Worm (Caenorhabditis elegans) whole organism, L4 larva: ENCODE data around the gene usp-14.

Experiments used
- F44E2.7 ChIP-seq: fragments of 200-800 bp; sonication (Bioruptor generic); IDR thresholded peaks from 2 replicates; pipeline ENCODE4 v2.1.2; 2022; ENCODE audit warnings: missing genetic modification characterization, missing compliant biosample characterization
- F49E8.2 ChIP-seq: sonication (generic microtip); optimal IDR thresholded peaks from 2 replicates; lab custom pipeline; 2016; ENCODE audit warnings: missing compliant biosample characterization, mild to moderate bottlenecking, missing genetic modification characterization, borderline replicate concordance
- Y48G9A.11 ChIP-seq: fragments of 200-800 bp; sonication (Bioruptor generic); IDR thresholded peaks from 2 replicates; pipeline ENCODE4 v1.3.6; 2022; ENCODE audit warnings: missing genetic modification reagents, missing genetic modification characterization, missing compliant biosample characterization
- aha-1 ChIP-seq: fragments of 150-350 bp; peaks from one replicate; lab custom pipeline; 2014; ENCODE audit warnings: missing biosample characterization, missing genetic modification characterization
- ceh-20 ChIP-seq: fragments of 200-800 bp; sonication (Bioruptor generic); IDR thresholded peaks from 2 replicates; pipeline ENCODE4 v1.3.6; 2022; ENCODE audit warnings: missing genetic modification reagents, missing genetic modification characterization, missing compliant biosample characterization
- ceh-28 ChIP-seq: fragments of 150-350 bp; optimal IDR thresholded peaks from 2 replicates; lab custom pipeline; 2014; ENCODE audit warnings: missing biosample characterization, missing genetic modification reagents, missing genetic modification characterization
- ces-1 ChIP-seq: fragments of 150-350 bp; sonication (generic microtip); optimal IDR thresholded peaks from 4 replicates; lab custom pipeline; 2014; ENCODE audit warnings: missing biosample characterization, missing genetic modification reagents, missing genetic modification characterization
- ctbp-1 ChIP-seq: fragments of 200-800 bp; sonication (Bioruptor generic); IDR thresholded peaks from 2 replicates; pipeline ENCODE4 v1.3.6; 2022; ENCODE audit warnings: missing genetic modification reagents, missing genetic modification characterization, missing compliant biosample characterization
- daf-16 ChIP-seq, 3 experiments: sonication (generic microtip); optimal IDR thresholded peaks; 2 replicates each; lab custom pipeline; 2016 to 2017; ENCODE audit warnings: missing genetic modification characterization in 3 of 3, missing genetic modification reagents in 3 of 3, mild to moderate bottlenecking in 2 of 3, missing compliant biosample characterization in 2 of 3, missing biosample characterization in 1 of 3, moderate library complexity in 1 of 3
- dmd-8 ChIP-seq: fragments of 200-800 bp; sonication (Bioruptor generic); IDR thresholded peaks from 2 replicates; pipeline ENCODE4 v1.3.6; 2022; ENCODE audit warnings: missing genetic modification characterization, missing compliant biosample characterization
- dpl-1 ChIP-seq: fragments of 150-350 bp; optimal IDR thresholded peaks from 2 replicates; lab custom pipeline; 2014; ENCODE audit warnings: missing biosample characterization, missing genetic modification reagents, missing genetic modification characterization
- dve-1 ChIP-seq: sonication (generic microtip); optimal IDR thresholded peaks from 2 replicates; lab custom pipeline; 2017; ENCODE audit warnings: antibody characterized with exemption, mild to moderate bottlenecking, missing genetic modification characterization, missing compliant biosample characterization; ENCODE audit not compliant: insufficient read depth
- egl-27 ChIP-seq: sonication (generic microtip); optimal IDR thresholded peaks from 3 replicates; lab custom pipeline; 2017; ENCODE audit warnings: missing biosample characterization, missing genetic modification reagents, missing genetic modification characterization
- egl-43 ChIP-seq: fragments of 200-800 bp; sonication (Bioruptor generic); IDR thresholded peaks from 2 replicates; pipeline ENCODE4 v1.3.6; 2022; ENCODE audit warnings: missing genetic modification reagents, missing genetic modification characterization, missing compliant biosample characterization
- gei-8 ChIP-seq: fragments of 200-800 bp; sonication (Bioruptor generic); optimal IDR thresholded peaks from 2 replicates; lab custom pipeline; 2018; ENCODE audit warnings: mild to moderate bottlenecking, missing genetic modification characterization, missing compliant biosample characterization
- hlh-11 ChIP-seq: fragments of 200-800 bp; sonication (Bioruptor generic); optimal IDR thresholded peaks from 2 replicates; lab custom pipeline; 2018; ENCODE audit warnings: mild to moderate bottlenecking, missing genetic modification characterization, missing compliant biosample characterization
- hlh-30 ChIP-seq: sonication (generic microtip); optimal IDR thresholded peaks from 2 replicates; lab custom pipeline; 2017; ENCODE audit warnings: antibody characterized with exemption, mild to moderate bottlenecking, missing genetic modification characterization, missing compliant biosample characterization; ENCODE audit not compliant: insufficient read depth
- hmg-1.1 ChIP-seq: fragments of 200-800 bp; sonication (Bioruptor generic); IDR thresholded peaks from 2 replicates; pipeline ENCODE4 v1.3.6; 2022; ENCODE audit warnings: missing genetic modification reagents, missing genetic modification characterization, missing compliant biosample characterization
- jun-1 ChIP-seq: fragments of 150-350 bp; optimal IDR thresholded peaks from 2 replicates; lab custom pipeline; 2014; ENCODE audit warnings: missing biosample characterization, missing genetic modification reagents, missing genetic modification characterization
- lin-1 ChIP-seq: fragments of 200-800 bp; sonication (Bioruptor generic); IDR thresholded peaks from 2 replicates; pipeline ENCODE4 v1.3.6; 2022; ENCODE audit warnings: missing genetic modification reagents, missing genetic modification characterization, missing compliant biosample characterization
- lin-38 ChIP-seq: fragments of 200-800 bp; sonication (Bioruptor generic); IDR thresholded peaks from 2 replicates; pipeline ENCODE4 v1.3.6; 2022; ENCODE audit warnings: missing genetic modification reagents, missing genetic modification characterization, missing compliant biosample characterization
- lin-39 ChIP-seq: fragments of 150-350 bp; optimal IDR thresholded peaks from 2 replicates; lab custom pipeline; 2014; ENCODE audit warnings: missing biosample characterization, missing genetic modification reagents, missing genetic modification characterization
- lsy-2 ChIP-seq, 2 experiments: fragments of 150-350 bp in 1 of 2; sonication (generic microtip) in 1 of 2; optimal IDR thresholded peaks; 2 replicates each; lab custom pipeline; 2014 to 2017; ENCODE audit warnings: missing biosample characterization in 2 of 2, missing genetic modification characterization in 2 of 2
- madf-5 ChIP-seq, 2 experiments: fragments of 200-800 bp; sonication (Bioruptor generic); IDR thresholded peaks; 2 replicates each; pipeline ENCODE4 v1.3.6; 2022; ENCODE audit warnings: missing compliant biosample characterization in 2 of 2, missing genetic modification characterization in 2 of 2
- mdl-1 ChIP-seq, 2 experiments: fragments of 150-350 bp in 1 of 2; sonication (generic microtip) in 1 of 2; optimal IDR thresholded peaks; 2 replicates each; lab custom pipeline; 2014 to 2017; ENCODE audit warnings: missing biosample characterization in 2 of 2, missing genetic modification characterization in 2 of 2
- mep-1 ChIP-seq: fragments of 150-350 bp; sonication (generic microtip); optimal IDR thresholded peaks from 3 replicates; lab custom pipeline; 2014; ENCODE audit warnings: missing biosample characterization, missing genetic modification characterization
- mxl-3 ChIP-seq: fragments of 200-800 bp; sonication (Bioruptor generic); optimal IDR thresholded peaks from 2 replicates; lab custom pipeline; 2018; ENCODE audit warnings: mild to moderate bottlenecking, missing genetic modification characterization, missing compliant biosample characterization
- nhr-10 ChIP-seq: fragments of 150-350 bp; optimal IDR thresholded peaks from 2 replicates; lab custom pipeline; 2014; ENCODE audit warnings: missing biosample characterization, missing genetic modification characterization
- nhr-11 ChIP-seq: fragments of 150-350 bp; optimal IDR thresholded peaks from 2 replicates; lab custom pipeline; 2014; ENCODE audit warnings: missing biosample characterization, missing genetic modification characterization
- nhr-111 ChIP-seq: fragments of 200-800 bp; sonication (Bioruptor generic); optimal IDR thresholded peaks from 2 replicates; lab custom pipeline; 2018; ENCODE audit warnings: mild to moderate bottlenecking, missing genetic modification characterization, missing compliant biosample characterization
- nhr-28 ChIP-seq: fragments of 150-350 bp; optimal IDR thresholded peaks from 2 replicates; lab custom pipeline; 2014; ENCODE audit warnings: missing biosample characterization, missing genetic modification characterization
- nhr-41 ChIP-seq: fragments of 200-800 bp; sonication (Bioruptor generic); IDR thresholded peaks from 2 replicates; pipeline ENCODE4 v1.3.6; 2022; ENCODE audit warnings: missing genetic modification reagents, missing genetic modification characterization, missing compliant biosample characterization
- nhr-42 ChIP-seq: fragments of 200-800 bp; sonication (Bioruptor generic); IDR thresholded peaks from 2 replicates; pipeline ENCODE4 v1.3.6; 2022; ENCODE audit warnings: missing genetic modification characterization, missing compliant biosample characterization
- nhr-48 ChIP-seq: sonication (generic microtip); optimal IDR thresholded peaks from 2 replicates; lab custom pipeline; 2016; ENCODE audit warnings: mild to moderate bottlenecking, missing genetic modification characterization, missing compliant biosample characterization
- pha-4 ChIP-seq, 2 experiments: fragments of 150-350 bp in 1 of 2; fragments of 200-800 bp in 1 of 2; sonication (Bioruptor generic) in 1 of 2; IDR thresholded peaks in 1 of 2; optimal IDR thresholded peaks in 1 of 2; 2 replicates each; pipeline versions ENCODE4 v1.3.6 to Lab custom; 2014 to 2022; ENCODE audit warnings: missing genetic modification characterization in 2 of 2, missing genetic modification reagents in 2 of 2, missing biosample characterization in 1 of 2, missing compliant biosample characterization in 1 of 2
- rbr-2 ChIP-seq: sonication (generic microtip); optimal IDR thresholded peaks from 2 replicates; lab custom pipeline; 2016; ENCODE audit warnings: missing genotype, missing genetic modification characterization, missing compliant biosample characterization
- saeg-2 ChIP-seq: fragments of 200-800 bp; sonication (Bioruptor generic); IDR thresholded peaks from 2 replicates; pipeline ENCODE4 v1.3.6; 2022; ENCODE audit warnings: missing genetic modification reagents, missing genetic modification characterization, missing compliant biosample characterization
- sdz-12 ChIP-seq: fragments of 200-800 bp; sonication (Bioruptor generic); optimal IDR thresholded peaks from 2 replicates; lab custom pipeline; 2018; ENCODE audit warnings: mild to moderate bottlenecking, missing genetic modification characterization, missing compliant biosample characterization
- skn-1 ChIP-seq: fragments of 150-350 bp; optimal IDR thresholded peaks from 2 replicates; lab custom pipeline; 2014; ENCODE audit warnings: missing biosample characterization, missing genetic modification characterization
- snpc-4 ChIP-seq: fragments of 150-350 bp; optimal IDR thresholded peaks from 2 replicates; lab custom pipeline; 2014; ENCODE audit warnings: missing biosample characterization, missing genetic modification characterization
- spr-1 ChIP-seq: sonication (generic microtip); optimal IDR thresholded peaks from 2 replicates; lab custom pipeline; 2016; ENCODE audit warnings: mild to moderate bottlenecking, missing genetic modification characterization, missing compliant biosample characterization
- zip-11 ChIP-seq: fragments of 200-800 bp; sonication (Bioruptor generic); IDR thresholded peaks from 2 replicates; pipeline ENCODE4 v1.3.6; 2022; ENCODE audit warnings: missing genetic modification characterization, missing compliant biosample characterization
- zip-2 ChIP-seq: fragments of 150-350 bp; optimal IDR thresholded peaks from 2 replicates; lab custom pipeline; 2014; ENCODE audit warnings: missing biosample characterization, missing genetic modification characterization
- ztf-11 ChIP-seq: fragments of 150-350 bp; optimal IDR thresholded peaks from 2 replicates; lab custom pipeline; 2014; ENCODE audit warnings: missing biosample characterization, missing genetic modification characterization
- ztf-7 ChIP-seq: fragments of 150-350 bp; optimal IDR thresholded peaks from 2 replicates; lab custom pipeline; 2014; ENCODE audit warnings: missing biosample characterization, missing genetic modification characterization

The usp-14 gene

DNA sequence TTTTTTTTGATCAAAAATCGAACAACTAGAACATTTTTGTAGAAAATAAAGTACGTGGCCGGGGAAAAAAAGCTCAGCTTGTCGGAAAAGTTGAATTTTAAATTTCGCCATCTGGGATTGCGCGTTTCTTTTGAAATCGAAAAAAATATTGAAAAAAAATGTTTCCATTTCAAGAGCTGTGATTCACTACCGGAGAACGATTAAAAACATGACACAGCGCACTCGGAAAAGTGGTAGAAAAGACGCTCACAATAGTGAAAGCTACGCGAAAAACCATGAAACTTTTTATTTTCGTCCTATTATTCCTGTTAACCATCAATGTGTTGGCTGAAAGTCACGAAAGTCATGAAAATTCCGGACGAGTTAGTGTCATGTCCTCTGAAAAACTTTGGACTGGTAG is 49.2 kb upstream of the usp-14 start, which contains the start of the genes clec-147 and C04H5.7:
Gene clec-147, minus strand, starts transcription at position 101 of the 400 bp plus-strand sequence.
Gene C04H5.7, plus strand, starts transcription at position 219 of the 400 bp plus-strand sequence.
- no peak for TF ChIP-seq zip-2
- TF ChIP-seq ceh-28 (tag; lab: Kevin White, UChicago), result no peak
- no peak for TF ChIP-seq lin-39 (tag; lab: Kevin White, UChicago)
- no peak for TF ChIP-seq nhr-111 (GFP tag; lab: Kevin White, UChicago)
- no peak for TF ChIP-seq ces-1 (GFP tag; lab: Kevin White, UChicago)
- no peak for TF ChIP-seq F44E2.7 (GFP tag; lab: Robert Waterston, UW)
- no peak for TF ChIP-seq mdl-1 (tag; optimal IDR thresholded peaks at IDR 0.05; lab: Kevin White, UChicago)

DNA sequence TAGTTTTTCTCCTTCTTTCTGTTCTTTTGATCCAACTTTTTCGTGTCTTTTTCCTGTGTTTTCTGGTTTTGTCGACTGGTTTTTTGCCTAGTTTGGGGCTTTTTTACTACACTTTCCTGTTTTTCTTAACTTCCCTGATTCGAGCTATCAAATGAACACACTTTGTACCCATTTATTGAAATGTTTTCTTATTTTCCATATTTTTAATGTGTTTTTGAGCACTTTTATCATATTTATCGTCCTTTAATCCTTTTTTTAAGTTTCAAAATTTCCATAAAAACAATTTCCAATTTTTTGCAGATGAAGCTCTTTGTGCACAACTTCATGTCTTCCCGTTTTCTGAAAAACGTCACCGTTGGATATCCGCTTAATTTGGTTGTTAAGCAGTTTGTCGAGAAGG is 45.5 kb upstream of the usp-14 start, which contains the start of gene C04H5.1:
Gene C04H5.1, plus strand, starts transcription at position 301 of the 400 bp plus-strand sequence.
- TF ChIP-seq aha-1, result peak; percentile 40
- TF ChIP-seq hmg-1.1 (GFP tag; lab: Robert Waterston, UW), result no peak
- TF ChIP-seq, all 104 proteins: peak for 1

DNA sequence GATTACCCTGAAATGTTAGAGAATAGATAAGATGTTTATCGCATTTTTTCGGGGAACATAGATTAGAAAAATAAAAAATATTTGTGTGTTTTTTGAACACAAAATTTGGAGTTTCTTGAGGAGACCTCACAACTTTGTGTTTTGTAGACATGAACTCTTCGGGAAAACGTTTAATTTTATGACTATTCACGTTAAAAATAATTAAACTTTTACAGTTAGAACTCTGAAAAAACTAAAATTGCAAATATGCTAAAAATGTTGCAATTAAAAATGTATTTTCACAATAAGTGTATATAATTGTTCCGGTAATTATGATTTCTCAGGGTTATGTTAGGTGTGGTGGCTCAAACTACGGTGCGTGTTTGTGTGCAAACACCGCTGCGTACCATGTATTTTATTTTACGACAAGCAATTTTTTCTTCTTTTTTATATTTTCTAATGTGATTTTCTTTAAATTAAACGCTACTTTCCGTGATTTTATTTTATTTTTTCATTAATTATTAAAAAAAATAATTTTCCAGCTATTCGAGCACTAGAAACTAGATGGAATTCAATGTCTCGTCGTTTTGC is 39.8 kb upstream of the usp-14 start, which contains the start of the genes F57C2.5 and spat-1:
Gene F57C2.5, minus strand, starts transcription at position 7 of the 570 bp plus-strand sequence.
Gene spat-1, plus strand, starts transcription at position 520 of the 570 bp plus-strand sequence.
- TF ChIP-seq hlh-11 (peak; percentile 28), gei-8 (no peak), nhr-111 (GFP tag; lab: Kevin White, UChicago) (no peak), skn-1 (no peak), rbr-2 (tag; lab: Kevin White, UChicago) (peak; percentile 63), F49E8.2 (tag; lab: Kevin White, UChicago) (no peak), hlh-30 (tag; lab: Kevin White, UChicago) (peak; percentile 26), Y48G9A.11 (no peak), lsy-2 (tag; optimal IDR thresholded peaks at IDR 0.05; lab: Kevin White, UChicago) (peak; percentile 86 to 98), ztf-7 (tag; lab: Kevin White, UChicago) (peak; percentile 29), dve-1 (tag; lab: Kevin White, UChicago) (peak; percentile 58), nhr-28 (peak; percentile 48), spr-1 (tag; lab: Kevin White, UChicago) (peak; percentile 36), mep-1 (tag; lab: Kevin White, UChicago) (peak; percentile 75), ctbp-1 (GFP tag; lab: Robert Waterston, UW) (no peak), lin-38 (GFP tag; lab: Robert Waterston, UW) (peak; percentile 54), ces-1 (GFP tag; lab: Kevin White, UChicago) (no peak), nhr-48 (tag; lab: Kevin White, UChicago) (no peak), dpl-1 (GFP tag; lab: Kevin White, UChicago) (peak; percentile 61), nhr-41 (GFP tag; lab: Robert Waterston, UW) (no peak), egl-27 (tag; lab: Kevin White, UChicago) (no peak), daf-16 (GFP tag; optimal IDR thresholded peaks at IDR 0.05; lab: Kevin White, UChicago) (no peak), daf-16 (tag; optimal IDR thresholded peaks at IDR 0.05; lab: Kevin White, UChicago) (peak; percentile 90), egl-43 (GFP tag; lab: Robert Waterston, UW) (no peak), mxl-3 (GFP tag; lab: Kevin White, UChicago) (no peak), pha-4 (GFP tag; IDR thresholded peaks at IDR 0.05; lab: Robert Waterston, UW) (peak; percentile 10; the same call in 1 of the 2 replicates), pha-4 (tag; optimal IDR thresholded peaks at IDR 0.05; lab: Kevin White, UChicago) (peak; percentile 49), sdz-12 (GFP tag; lab: Kevin White, UChicago) (no peak), zip-11 (GFP tag; lab: Robert Waterston, UW) (no peak), madf-5 (GFP tag; IDR thresholded peaks at IDR 0.05; lab: Robert Waterston, UW) (no peak), ztf-11 (tag; lab: Kevin White, UChicago) (no peak), nhr-11 (tag; lab: Kevin White, UChicago) (peak; percentile 45), jun-1 (tag; lab: Kevin White, UChicago) (no peak), ceh-20 (GFP tag; lab: Robert Waterston, UW) (0 out of 2 replicates have a peak, but pooled peaks have one; percentile 16), nhr-42 (GFP tag; lab: Robert Waterston, UW) (no peak), nhr-10 (no peak), lin-1 (GFP tag; lab: Robert Waterston, UW) (no peak), snpc-4 (tag; lab: Kevin White, UChicago) (no peak), saeg-2 (GFP tag; lab: Robert Waterston, UW) (no peak), dmd-8 (GFP tag; lab: Robert Waterston, UW) (no peak)
